Fruit fly (Drosophila melanogaster): ENCODE measurements around the gene Art6.

Art6 gene

DNA sequence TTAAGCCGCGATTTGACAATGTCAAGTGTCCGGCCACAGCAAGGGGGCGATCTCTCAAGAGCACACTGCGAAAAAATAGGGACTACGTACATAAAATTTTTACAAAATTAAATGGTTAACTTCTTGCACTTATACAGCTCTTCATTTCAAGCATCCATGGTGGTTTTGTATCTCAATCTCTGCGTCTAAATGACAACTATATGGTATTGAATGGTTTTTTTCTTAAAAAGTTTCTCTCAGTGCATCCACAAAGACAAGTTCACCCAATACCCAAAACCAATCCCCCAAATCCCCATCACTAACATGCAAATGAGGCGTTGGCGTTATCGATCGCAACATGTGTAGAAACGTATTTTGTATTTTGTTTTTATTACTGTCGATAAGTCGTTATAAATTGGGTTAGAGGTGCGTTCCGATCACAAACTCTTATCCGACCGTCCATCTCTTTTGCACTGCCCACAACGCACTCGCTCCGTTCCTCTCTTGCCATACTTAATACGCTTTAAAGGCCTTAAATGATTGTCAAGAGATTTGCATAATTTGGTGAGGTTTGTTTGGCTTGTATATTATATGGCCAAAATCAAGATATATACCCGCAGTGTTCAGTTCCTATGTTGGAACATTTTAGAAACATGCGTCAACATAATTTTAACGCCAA is 30.7 kb downstream of the Art6 start (continued):
- TF ChIP-seq HmgD (GFP tag; optimal IDR thresholded peaks at IDR 0.05): no peak
- peak; percentile 86 for TF ChIP-seq CG2712 (tag; optimal IDR thresholded peaks at IDR 0.05)
- TF ChIP-seq CG10321 (GFP tag; IDR thresholded peaks at IDR 0.05): 0 out of 2 replicates have a peak, but pooled peaks have one; percentile 26
- no peak for TF ChIP-seq ash1 (GFP tag; optimal IDR thresholded peaks at IDR 0.05)
- TF ChIP-seq CG14014 (GFP tag; IDR thresholded peaks at IDR 0.05): peak; percentile 77
- TF ChIP-seq dpn (GFP tag; optimal IDR thresholded peaks at IDR 0.05): peak; percentile 71 to 74
- TF ChIP-seq gfzf (GFP tag; optimal IDR thresholded peaks at IDR 0.05): no peak
- TF ChIP-seq CG32767 (GFP tag; IDR thresholded peaks at IDR 0.05): peak; percentile 55; the same call in 1 of the 2 replicates
- TF ChIP-seq crp (GFP tag; optimal IDR thresholded peaks at IDR 0.05): peak in 1 of 2 experiments; percentile 2
- no peak for TF ChIP-seq Stat92E (GFP tag; optimal IDR thresholded peaks at IDR 0.05)
- peak; percentile 41 for TF ChIP-seq CHES-1-like (GFP tag; optimal IDR thresholded peaks at IDR 0.05)
- peak; percentile 70; the same call in 1 of the 3 replicates for TF ChIP-seq gce (GFP tag; IDR thresholded peaks at IDR 0.05)
- TF ChIP-seq tll (GFP tag; optimal IDR thresholded peaks at IDR 0.05): no peak
- no peak for TF ChIP-seq CrebB (tag; optimal IDR thresholded peaks at IDR 0.05)
- peak; percentile 97 for TF ChIP-seq sens (GFP tag)
- TF ChIP-seq CG7928 (GFP tag; optimal IDR thresholded peaks at IDR 0.05): peak; percentile 13
- peak in 1 of 2 experiments; percentile 50 for TF ChIP-seq Hr78 (GFP tag; optimal IDR thresholded peaks at IDR 0.05)
- TF ChIP-seq bcd (GFP tag; optimal IDR thresholded peaks at IDR 0.05): peak; percentile 76
- TF ChIP-seq unc-4 (GFP tag; IDR thresholded peaks at IDR 0.05; ENCODE audit: partially characterized antibody): no peak
- peak; percentile 64 for TF ChIP-seq D19A (tag; optimal IDR thresholded peaks at IDR 0.05)
- TF ChIP-seq nerfin-1 (tag; optimal IDR thresholded peaks at IDR 0.05): peak; percentile 61
- TF ChIP-seq p53 (GFP tag; optimal IDR thresholded peaks at IDR 0.05): peak; percentile 45
- TF ChIP-seq ro (GFP tag; IDR thresholded peaks at IDR 0.05): no peak; the same call in 1 of the 2 replicates
- TF ChIP-seq slou (GFP tag; optimal IDR thresholded peaks at IDR 0.05): peak; percentile 22
- 0 out of 2 replicates have a peak, but pooled peaks have one; percentile 17 for TF ChIP-seq gt (GFP tag; IDR thresholded peaks at IDR 0.05)
- peak; percentile 84 for TF ChIP-seq Ada2b (GFP tag; IDR thresholded peaks at IDR 0.05)
- peak; percentile 68 for TF ChIP-seq CG12071 (GFP tag; optimal IDR thresholded peaks at IDR 0.05)
- peak; percentile 16 for TF ChIP-seq Ets97D (GFP tag; optimal IDR thresholded peaks at IDR 0.05)
- TF ChIP-seq CG4424 (GFP tag; optimal IDR thresholded peaks at IDR 0.05): peak; percentile 80
- peak; percentile 71 for TF ChIP-seq PHDP (tag; optimal IDR thresholded peaks at IDR 0.05)
- no peak for TF ChIP-seq MESR4 (GFP tag; optimal IDR thresholded peaks at IDR 0.05)
- TF ChIP-seq CG3847 (GFP tag; IDR thresholded peaks at IDR 0.05): peak; percentile 46
- TF ChIP-seq Doc3 (GFP tag; IDR thresholded peaks at IDR 0.05; ENCODE audit: partially characterized antibody): no peak
- peak; percentile 76 for TF ChIP-seq btn (GFP tag; optimal IDR thresholded peaks at IDR 0.05)
- TF ChIP-seq sna (GFP tag; IDR thresholded peaks at IDR 0.05; ENCODE audit: partially characterized antibody): no peak
- TF ChIP-seq CG9876 (GFP tag; optimal IDR thresholded peaks at IDR 0.05): peak; percentile 23
- no peak for TF ChIP-seq CG2129 (GFP tag; IDR thresholded peaks at IDR 0.05; ENCODE audit: partially characterized antibody)
- no peak for TF ChIP-seq Hand (GFP tag; optimal IDR thresholded peaks at IDR 0.05)
- peak; percentile 74 for TF ChIP-seq CG8944 (GFP tag; optimal IDR thresholded peaks at IDR 0.05)

DNA sequence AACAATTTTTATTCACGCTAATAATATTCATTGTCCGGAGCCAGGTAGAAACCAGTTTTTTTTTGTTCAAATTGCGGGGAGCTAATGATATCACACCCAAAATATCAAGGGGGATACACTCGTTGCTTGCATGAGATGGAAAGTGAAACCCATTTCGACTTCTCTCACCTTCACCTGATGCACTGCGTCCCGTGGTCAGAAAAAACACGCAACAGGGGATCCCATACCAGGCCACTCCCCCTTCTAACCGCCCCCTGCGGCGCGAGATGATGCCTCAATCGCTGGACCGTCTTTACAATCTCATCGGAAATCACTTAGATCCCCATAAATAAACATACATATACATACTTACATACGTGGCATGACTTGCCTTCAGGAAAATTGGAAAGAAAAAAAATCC is 32.0 kb downstream of the Art6 start:
- TF ChIP-seq CG15479 (GFP tag; optimal IDR thresholded peaks at IDR 0.05) (no peak), Blimp-1 (GFP tag; optimal IDR thresholded peaks at IDR 0.05) (peak; percentile 85), ind (GFP tag; optimal IDR thresholded peaks at IDR 0.05) (no peak), sens (GFP tag) (no peak), Awh (GFP tag; IDR thresholded peaks at IDR 0.05) (peak; percentile 4; the same call in 1 of the 2 replicates), kni (GFP tag; optimal IDR thresholded peaks at IDR 0.05) (peak; percentile 52)
